Worm (Caenorhabditis elegans): ENCODE results near the gene dhps-1.

The dhps-1 gene

ce11 chrII:11958793-11959574 lies 33.8 kb upstream of the dhps-1 start:
- TF ChIP-seq lsy-12 (tag; optimal IDR thresholded peaks at IDR 0.05) (peak; percentile 50), ceh-16 (tag; optimal IDR thresholded peaks at IDR 0.05) (peak; percentile 2), hmg-11 (tag; optimal IDR thresholded peaks at IDR 0.05) (peak; percentile 75), mml-1 (tag; optimal IDR thresholded peaks at IDR 0.05) (no peak), nhr-12 (tag; optimal IDR thresholded peaks at IDR 0.05) (no peak), pha-4 (tag; optimal IDR thresholded peaks at IDR 0.05) (peak; percentile 48), ztf-4 (tag; optimal IDR thresholded peaks at IDR 0.05) (no peak), nhr-28 (tag; optimal IDR thresholded peaks at IDR 0.05) (no peak), snpc-4 (tag; optimal IDR thresholded peaks at IDR 0.05) (peak; percentile 5), lin-39 (tag; optimal IDR thresholded peaks at IDR 0.05) (peak; percentile 70), egl-5 (tag; optimal IDR thresholded peaks at IDR 0.05) (peak; percentile 18), lin-15B (tag; optimal IDR thresholded peaks at IDR 0.05) (peak; percentile 32), nhr-23 (tag; optimal IDR thresholded peaks at IDR 0.05) (peak; percentile 22), skn-1 (tag; optimal IDR thresholded peaks at IDR 0.05) (no peak), nfya-1 (tag; optimal IDR thresholded peaks at IDR 0.05; ENCODE audit: insufficient read depth) (peak; percentile 62), elt-2 (tag; optimal IDR thresholded peaks at IDR 0.05) (peak; percentile 8)

- TF ChIP-seq jun-1 (tag; optimal IDR thresholded peaks at IDR 0.05) = peak; percentile 27
- peak; percentile 88 for TF ChIP-seq lsy-12 (tag; optimal IDR thresholded peaks at IDR 0.05)
- TF ChIP-seq lin-15B (tag; optimal IDR thresholded peaks at IDR 0.05) = peak; percentile 16
- no peak for TF ChIP-seq egl-5 (tag; optimal IDR thresholded peaks at IDR 0.05)
- no peak for TF ChIP-seq zag-1 (tag; optimal IDR thresholded peaks at IDR 0.05)
- peak; percentile 66 for TF ChIP-seq sea-2 (GFP tag; optimal IDR thresholded peaks at IDR 0.05)
- no peak for TF ChIP-seq nhr-77 (tag; optimal IDR thresholded peaks at IDR 0.05)
- TF ChIP-seq elt-3 (tag; optimal IDR thresholded peaks at IDR 0.05) = peak in 1 of 3 experiments; percentile 31
- peak; percentile 57 for TF ChIP-seq elt-2 (tag; optimal IDR thresholded peaks at IDR 0.05)
- peak; percentile 36 for TF ChIP-seq ceh-28 (tag; optimal IDR thresholded peaks at IDR 0.05)
- no peak for TF ChIP-seq ceh-9 (tag; optimal IDR thresholded peaks at IDR 0.05)
- TF ChIP-seq pqm-1 (tag; optimal IDR thresholded peaks at IDR 0.05) = no peak
- TF ChIP-seq lin-39 (tag; optimal IDR thresholded peaks at IDR 0.05) = peak; percentile 89
- peak; percentile 12 for TF ChIP-seq nhr-23 (tag; optimal IDR thresholded peaks at IDR 0.05)
- peak; percentile 22 for TF ChIP-seq ztf-4 (tag; optimal IDR thresholded peaks at IDR 0.05)
- peak; percentile 93 for TF ChIP-seq hmg-11 (tag; optimal IDR thresholded peaks at IDR 0.05)
- TF ChIP-seq unc-39 (tag; optimal IDR thresholded peaks at IDR 0.05) = no peak
- TF ChIP-seq pha-4 (tag; optimal IDR thresholded peaks at IDR 0.05) = peak; percentile 73
- TF ChIP-seq eor-1 (tag; optimal IDR thresholded peaks at IDR 0.05) = no peak
- peak; percentile 55 for TF ChIP-seq nhr-43 (tag; optimal IDR thresholded peaks at IDR 0.05; ENCODE audit: poor library complexity, severe bottlenecking)
- no peak for TF ChIP-seq skn-1 (tag; optimal IDR thresholded peaks at IDR 0.05)
- TF ChIP-seq ZK546.5 (tag; optimal IDR thresholded peaks at IDR 0.05) = no peak
- TF ChIP-seq nhr-76 (tag; optimal IDR thresholded peaks at IDR 0.05) = peak; percentile 15
- TF ChIP-seq nfya-1 (tag; optimal IDR thresholded peaks at IDR 0.05; ENCODE audit: insufficient read depth) = peak; percentile 62
- no peak for TF ChIP-seq nhr-12 (tag; optimal IDR thresholded peaks at IDR 0.05)
- peak; percentile 38 for TF ChIP-seq snpc-4 (tag; optimal IDR thresholded peaks at IDR 0.05)
- peak; percentile 80 for TF ChIP-seq tbx-2 (tag; optimal IDR thresholded peaks at IDR 0.05)
- peak; percentile 36 for TF ChIP-seq ceh-82 (tag; optimal IDR thresholded peaks at IDR 0.05)
- TF ChIP-seq nhr-11 (tag; optimal IDR thresholded peaks at IDR 0.05) = no peak
- peak; percentile 68 for TF ChIP-seq R02D3.7 (tag; optimal IDR thresholded peaks at IDR 0.05)
- no peak for TF ChIP-seq nhr-237 (tag; optimal IDR thresholded peaks at IDR 0.05)
Observed at ce11 chrII:11960596-11961217, 32.1 kb upstream of the dhps-1 start.

ce11 chrII:11962083-11962482 lies 30.7 kb upstream of the dhps-1 start, which contains the start of the genes W03C9.1 and W03C9.2:
TSS of gene W03C9.1 (minus strand) at chrII:11962128.
TSS of gene W03C9.2 (plus strand) at chrII:11962368.
- TF ChIP-seq lin-15B (tag; optimal IDR thresholded peaks at IDR 0.05) = peak; percentile 11
- no peak for TF ChIP-seq nhr-28 (tag; optimal IDR thresholded peaks at IDR 0.05)
- no peak for TF ChIP-seq nhr-23 (tag; optimal IDR thresholded peaks at IDR 0.05)
- TF ChIP-seq elt-2 (tag; optimal IDR thresholded peaks at IDR 0.05) = no peak
- TF ChIP-seq elt-1 (tag; optimal IDR thresholded peaks at IDR 0.05) = no peak
- no peak for TF ChIP-seq unc-39 (tag; optimal IDR thresholded peaks at IDR 0.05)
- TF ChIP-seq ceh-9 (tag; optimal IDR thresholded peaks at IDR 0.05) = no peak
- TF ChIP-seq lin-39 (tag; optimal IDR thresholded peaks at IDR 0.05) = no peak
- no peak for TF ChIP-seq sea-2 (GFP tag; optimal IDR thresholded peaks at IDR 0.05)

Data from whole organism, L3 larva.